Worm (Caenorhabditis elegans) whole organism, midembryonic: Measurements from ENCODE around the gene alh-11.

Experiments
- T22C8.4 ChIP-seq: fragments of 200-800 bp; sonication (Bioruptor generic); IDR thresholded peaks from 2 replicates; pipeline ENCODE4 v1.3.6; 2022; ENCODE audit warnings: missing genetic modification characterization, missing compliant biosample characterization
- cog-1 ChIP-seq: sonication (generic microtip); optimal IDR thresholded peaks from 2 replicates; lab custom pipeline; 2016; ENCODE audit warnings: missing genetic modification characterization, missing compliant biosample characterization
- flt-1 ChIP-seq: fragments of 200-800 bp; sonication (Bioruptor generic); IDR thresholded peaks from 2 replicates; pipeline ENCODE4 v1.3.6; 2022; ENCODE audit warnings: missing genetic modification characterization, missing compliant biosample characterization
- klf-2 ChIP-seq: fragments of 200-800 bp; sonication (Bioruptor generic); conservative IDR thresholded peaks from 2 replicates; pipeline ENCODE4 v1.3.6; 2022; ENCODE audit warnings: missing genetic modification reagents, missing genetic modification characterization, missing compliant biosample characterization
- med-1 ChIP-seq: sonication (generic microtip); optimal IDR thresholded peaks from 2 replicates; lab custom pipeline; 2017; ENCODE audit warnings: missing genetic modification characterization, mild to moderate bottlenecking, missing compliant biosample characterization, antibody characterized with exemption, missing genetic modification reagents; ENCODE audit not compliant: insufficient read depth
- ref-1 ChIP-seq: fragments of 200-800 bp; sonication (Bioruptor generic); conservative IDR thresholded peaks from 2 replicates; pipeline ENCODE4 v1.3.6; 2022; ENCODE audit warnings: missing genetic modification reagents, missing genetic modification characterization, missing compliant biosample characterization
- tab-1 ChIP-seq: fragments of 200-800 bp; sonication (Bioruptor generic); IDR thresholded peaks from 2 replicates; pipeline ENCODE4 v1.3.6; 2022; ENCODE audit warnings: missing genetic modification characterization, missing compliant biosample characterization
- ztf-23 ChIP-seq: fragments of 200-800 bp; sonication (Bioruptor generic); IDR thresholded peaks from 2 replicates; pipeline ENCODE4 v1.3.6; 2022; ENCODE audit warnings: missing genetic modification reagents, missing genetic modification characterization, missing compliant biosample characterization
- ztf-29 ChIP-seq: fragments of 200-800 bp; sonication (Bioruptor generic); IDR thresholded peaks from 2 replicates; pipeline ENCODE4 v1.3.6; 2022; ENCODE audit warnings: missing genetic modification reagents, missing genetic modification characterization, missing compliant biosample characterization

DNA sequence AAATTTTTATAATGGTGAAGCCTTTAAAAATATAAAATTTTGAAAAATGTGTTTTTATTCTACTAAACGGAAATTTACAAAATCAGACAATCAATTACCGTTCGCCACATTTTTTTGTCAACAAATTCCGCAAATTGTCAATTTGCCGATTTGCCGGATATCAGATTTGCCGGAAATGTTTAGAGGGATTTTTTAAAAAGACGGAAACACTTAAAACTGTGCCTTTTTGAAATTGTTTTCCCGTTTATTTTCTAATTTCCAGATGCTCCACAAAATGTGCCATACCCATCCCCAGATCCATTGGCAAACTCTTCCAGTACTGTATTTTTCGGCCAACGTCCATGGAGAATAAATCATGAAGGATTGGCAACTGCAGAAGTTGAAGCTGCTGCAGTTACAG, 18.8 kb upstream of the alh-11 start:
- TF ChIP-seq ztf-23 (GFP tag; lab: Robert Waterston, UW) (no peak), klf-2 (GFP tag; lab: Robert Waterston, UW) (no peak), med-1 (GFP tag; lab: Kevin White, UChicago) (no peak), ztf-29 (no peak), flt-1 (GFP tag; lab: Robert Waterston, UW) (no peak), tab-1 (GFP tag; lab: Robert Waterston, UW) (no peak), cog-1 (tag; lab: Kevin White, UChicago) (no peak), T22C8.4 (no peak), ref-1 (GFP tag; lab: Robert Waterston, UW) (no peak)
